Fruit fly (Drosophila melanogaster) whole organism, adult: ENCODE measurements around the gene CG12523.

Experiments used
- CG11617 ChIP-seq: fragments of 200-800 bp; sonication (Bioruptor generic); optimal IDR thresholded peaks from 2 replicates; lab custom pipeline; 2017; ENCODE audit warnings: mild to moderate bottlenecking, missing biosample characterization, missing genetic modification reagents, missing genetic modification characterization
- CG12768 ChIP-seq: fragments of 200-800 bp; sonication (Bioruptor generic); optimal IDR thresholded peaks from 2 replicates; lab custom pipeline; 2017; ENCODE audit warnings: missing biosample characterization, missing genetic modification characterization, mild to moderate bottlenecking, moderate library complexity, missing genetic modification reagents
- CG14711 ChIP-seq: fragments of 200-800 bp; sonication (Bioruptor generic); optimal IDR thresholded peaks from 2 replicates; lab custom pipeline; 2018; ENCODE audit warnings: missing biosample characterization, mild to moderate bottlenecking, missing genetic modification characterization, moderate library complexity
- CG1620 ChIP-seq: fragments of 200-800 bp; sonication (Bioruptor generic); optimal IDR thresholded peaks from 2 replicates; lab custom pipeline; 2016; ENCODE audit warnings: missing biosample characterization, missing genetic modification characterization
- CG33017 ChIP-seq: fragments of 200-800 bp; sonication (Bioruptor generic); optimal IDR thresholded peaks from 2 replicates; lab custom pipeline; 2018; ENCODE audit warnings: missing biosample characterization, mild to moderate bottlenecking, missing genetic modification characterization, moderate library complexity
- CG5204 ChIP-seq: fragments of 200-800 bp; sonication (Bioruptor generic); optimal IDR thresholded peaks from 2 replicates; lab custom pipeline; 2016; ENCODE audit warnings: missing biosample characterization, missing genetic modification characterization
- CG7045 ChIP-seq: fragments of 200-800 bp; sonication (Bioruptor generic); optimal IDR thresholded peaks from 2 replicates; lab custom pipeline; 2017; ENCODE audit warnings: missing biosample characterization, mild to moderate bottlenecking, missing genetic modification characterization
- CG7101 ChIP-seq: fragments of 200-800 bp; sonication (Bioruptor generic); optimal IDR thresholded peaks from 2 replicates; lab custom pipeline; 2018; ENCODE audit warnings: missing biosample characterization, mild to moderate bottlenecking, missing genetic modification characterization, moderate library complexity
- Clk ChIP-seq: fragments of 200-800 bp; sonication (Bioruptor generic); optimal IDR thresholded peaks from 2 replicates; lab custom pipeline; 2017; ENCODE audit warnings: missing biosample characterization, missing genetic modification characterization
- Crg-1 ChIP-seq: fragments of 200-800 bp; sonication (Bioruptor generic); optimal IDR thresholded peaks from 2 replicates; lab custom pipeline; 2016; ENCODE audit warnings: missing biosample characterization, missing genetic modification characterization
- Hr96 ChIP-seq: fragments of 200-800 bp; sonication (Bioruptor generic); optimal IDR thresholded peaks from 2 replicates; lab custom pipeline; 2016; ENCODE audit warnings: missing biosample characterization, missing genetic modification characterization
- Mnt ChIP-seq: fragments of 200-800 bp; sonication (Bioruptor generic); optimal IDR thresholded peaks from 2 replicates; lab custom pipeline; 2016; ENCODE audit warnings: missing biosample characterization, mild to moderate bottlenecking, missing genetic modification characterization
- bab1 ChIP-seq: fragments of 200-800 bp; sonication (Bioruptor generic); optimal IDR thresholded peaks from 3 replicates; lab custom pipeline; 2019; ENCODE audit warnings: missing biosample characterization, mild to moderate bottlenecking, missing genetic modification characterization, moderate library complexity
- cic ChIP-seq: fragments of 200-800 bp; sonication (Bioruptor generic); optimal IDR thresholded peaks from 2 replicates; lab custom pipeline; 2017; ENCODE audit warnings: missing biosample characterization, mild to moderate bottlenecking, missing genetic modification characterization, moderate library complexity
- cnc ChIP-seq, 2 experiments: fragments of >200 bp; optimal IDR thresholded peaks; 2 replicates each; lab custom pipeline; 2017
- kay ChIP-seq: fragments of 200-800 bp; sonication (Bioruptor generic); peaks from one replicate; lab custom pipeline; 2016; ENCODE audit warnings: missing biosample characterization, missing genetic modification characterization, borderline replicate concordance
- ovo ChIP-seq: fragments of 200-800 bp; sonication (Bioruptor generic); optimal IDR thresholded peaks from 2 replicates; lab custom pipeline; 2016; ENCODE audit warnings: missing biosample characterization, missing genetic modification characterization
- pad ChIP-seq: fragments of 200-800 bp; sonication (Bioruptor generic); optimal IDR thresholded peaks from 3 replicates; lab custom pipeline; 2017; ENCODE audit warnings: missing biosample characterization, missing genetic modification characterization, mild to moderate bottlenecking, moderate library complexity, missing genetic modification reagents
- tj ChIP-seq: fragments of 200-800 bp; sonication (Bioruptor generic); optimal IDR thresholded peaks from 3 replicates; lab custom pipeline; 2017; ENCODE audit warnings: missing biosample characterization, mild to moderate bottlenecking, missing genetic modification characterization, moderate library complexity
- toe ChIP-seq: fragments of 200-800 bp; sonication (Bioruptor generic); optimal IDR thresholded peaks from 2 replicates; lab custom pipeline; 2016; ENCODE audit warnings: missing biosample characterization, missing genetic modification characterization

Gene CG12523

DNA sequence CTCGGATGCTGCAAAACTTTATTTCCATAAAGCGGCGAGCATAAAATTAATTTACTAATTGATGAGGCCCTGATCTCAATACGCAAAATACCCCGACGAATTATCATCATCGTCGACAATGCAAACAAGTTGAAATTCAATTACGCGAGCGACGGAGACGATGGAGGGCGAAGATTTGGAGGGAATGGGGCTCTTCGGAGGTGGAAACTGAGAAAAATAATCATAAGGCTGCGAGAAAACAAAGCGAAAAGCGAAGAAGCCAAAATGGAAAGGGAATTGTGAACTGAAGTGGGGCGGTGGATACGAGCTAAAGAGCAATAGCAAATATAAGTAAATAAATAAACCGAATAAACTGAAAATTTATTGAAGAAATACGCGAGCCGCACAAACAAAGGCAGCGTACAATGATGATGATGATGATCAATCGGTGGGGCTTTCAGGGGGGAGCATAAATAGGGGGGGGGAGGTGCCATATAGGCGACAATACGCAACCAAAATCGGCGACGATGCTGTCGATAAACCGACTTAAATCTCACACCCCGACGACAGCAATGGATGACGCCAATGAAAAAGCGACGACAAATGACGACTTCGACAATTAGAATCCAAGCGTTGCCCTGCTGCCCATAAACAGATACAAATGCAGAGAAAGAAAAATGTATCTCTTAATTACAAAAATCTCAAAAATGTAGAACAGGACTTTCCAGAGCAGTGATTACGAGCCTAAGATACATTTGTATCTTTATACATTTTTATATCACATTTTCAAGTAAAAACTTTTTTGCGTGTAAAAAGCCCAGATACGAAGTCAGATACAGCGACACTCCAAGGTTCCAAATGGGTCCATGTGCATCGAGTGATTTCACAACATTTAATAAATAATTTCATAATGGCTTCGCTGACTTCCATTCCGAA lies 37.1 kb downstream of the CG12523 start:
- TF ChIP-seq Mnt (GFP tag; lab: Kevin White, UChicago) = no peak
- peak; percentile 55 for TF ChIP-seq kay (GFP tag; lab: Kevin White, UChicago)

- TF ChIP-seq cnc (optimal IDR thresholded peaks at IDR 0.05; lab: Kevin White, UChicago) = no peak
- no peak for TF ChIP-seq ovo (GFP tag; lab: Kevin White, UChicago)
- no peak for TF ChIP-seq CG1620 (GFP tag; lab: Kevin White, UChicago)
- TF ChIP-seq bab1 (GFP tag; lab: Kevin White, UChicago) = no peak
- no peak for TF ChIP-seq toe (GFP tag; lab: Kevin White, UChicago)
- TF ChIP-seq Clk (GFP tag; lab: Kevin White, UChicago) = no peak
- TF ChIP-seq CG7101 = no peak
- no peak for TF ChIP-seq CG12768 (GFP tag; lab: Kevin White, UChicago)
- no peak for TF ChIP-seq cic
- no peak for TF ChIP-seq CG11617 (GFP tag; lab: Kevin White, UChicago)
Measured at dm6 chr3L:10840867-10841266, 39.9 kb downstream of the CG12523 start.

DNA sequence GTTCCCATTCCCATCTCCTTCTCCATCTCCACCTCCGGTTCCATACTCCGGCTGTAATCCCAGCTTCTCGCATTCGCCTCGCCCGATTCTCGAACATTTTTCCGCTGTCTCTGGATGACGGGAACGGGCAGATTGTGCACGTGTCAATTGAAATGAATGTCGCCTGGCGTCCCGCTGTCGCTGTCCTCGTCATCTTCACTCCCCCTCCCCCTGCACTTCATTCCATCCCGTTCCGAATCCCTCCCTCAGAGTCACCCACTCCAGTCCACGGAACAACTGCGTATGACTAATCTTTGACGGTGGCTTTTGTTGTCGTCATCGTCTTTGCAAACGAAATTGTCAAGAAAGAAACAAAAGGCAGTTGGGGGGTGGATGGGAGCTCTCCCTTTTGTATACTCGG lies 40.9 kb downstream of the CG12523 start:
- TF ChIP-seq cnc (optimal IDR thresholded peaks at IDR 0.05; lab: Kevin White, UChicago) (no peak), Crg-1 (GFP tag; lab: Kevin White, UChicago) (no peak), ovo (GFP tag; lab: Kevin White, UChicago) (no peak), CG33017 (tag; lab: Kevin White, UChicago) (no peak), bab1 (GFP tag; lab: Kevin White, UChicago) (no peak), CG5204 (GFP tag; lab: Kevin White, UChicago) (no peak)

DNA sequence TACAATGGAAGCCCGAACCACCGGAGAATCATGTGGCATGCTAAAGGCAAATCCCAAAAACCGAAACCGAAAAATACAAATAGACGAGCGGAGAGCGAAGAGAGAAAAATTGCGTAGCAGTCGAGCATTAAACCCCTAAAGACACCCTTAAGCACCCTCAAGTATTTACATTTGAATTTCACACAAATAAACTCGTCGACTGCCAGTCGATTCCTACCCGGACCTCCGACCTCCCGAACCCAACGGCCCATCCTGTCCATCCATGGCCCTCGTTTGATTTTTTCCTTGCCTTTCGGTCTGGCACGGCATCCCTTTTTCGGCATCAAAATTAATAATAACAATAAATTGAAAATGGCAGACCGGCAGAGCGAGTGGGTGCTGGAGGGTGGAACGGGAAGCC lies 41.8 kb downstream of the CG12523 start:
- no peak for TF ChIP-seq CG1620 (GFP tag; lab: Kevin White, UChicago)
- no peak for TF ChIP-seq ovo (GFP tag; lab: Kevin White, UChicago)
- TF ChIP-seq Crg-1 (GFP tag; lab: Kevin White, UChicago) = no peak
- TF ChIP-seq CG7045 (GFP tag; lab: Kevin White, UChicago) = no peak

DNA sequence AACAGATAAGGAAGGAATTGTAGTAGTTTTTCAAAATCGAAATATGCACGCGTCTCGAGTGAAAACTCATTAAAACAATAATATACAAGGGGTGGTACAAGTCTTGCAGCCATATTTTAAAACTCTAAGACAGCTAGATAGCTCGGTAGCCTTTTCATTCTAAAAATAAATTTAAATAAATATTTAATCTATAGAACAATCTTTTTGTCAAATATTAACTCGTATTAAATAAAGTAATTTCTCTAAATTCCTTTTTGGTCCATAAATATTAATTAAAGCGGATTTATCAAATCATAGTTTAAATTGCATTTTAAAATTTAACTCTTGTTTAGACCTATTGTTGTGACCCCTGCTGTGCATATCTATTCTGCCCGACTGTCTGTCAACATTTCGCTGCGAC lies 42.3 kb downstream of the CG12523 start:
- TF ChIP-seq CG1620 (GFP tag; lab: Kevin White, UChicago) = no peak
- TF ChIP-seq CG14711 (tag; lab: Kevin White, UChicago) = no peak
- no peak for TF ChIP-seq CG11617 (GFP tag; lab: Kevin White, UChicago)
- TF ChIP-seq tj = no peak
- no peak for TF ChIP-seq CG5204 (GFP tag; lab: Kevin White, UChicago)
- TF ChIP-seq toe (GFP tag; lab: Kevin White, UChicago) = no peak
- no peak for TF ChIP-seq ovo (GFP tag; lab: Kevin White, UChicago)
- no peak for TF ChIP-seq CG7101

dm6 chr3L:10843685-10844084 lies 42.7 kb downstream of the CG12523 start:
- TF ChIP-seq Crg-1 (GFP tag; lab: Kevin White, UChicago) (no peak), CG33017 (tag; lab: Kevin White, UChicago) (no peak), CG1620 (GFP tag; lab: Kevin White, UChicago) (no peak), CG7045 (GFP tag; lab: Kevin White, UChicago) (no peak), tj (no peak), kay (GFP tag; lab: Kevin White, UChicago) (no peak), Hr96 (GFP tag; lab: Kevin White, UChicago) (no peak), CG5204 (GFP tag; lab: Kevin White, UChicago) (no peak)

DNA sequence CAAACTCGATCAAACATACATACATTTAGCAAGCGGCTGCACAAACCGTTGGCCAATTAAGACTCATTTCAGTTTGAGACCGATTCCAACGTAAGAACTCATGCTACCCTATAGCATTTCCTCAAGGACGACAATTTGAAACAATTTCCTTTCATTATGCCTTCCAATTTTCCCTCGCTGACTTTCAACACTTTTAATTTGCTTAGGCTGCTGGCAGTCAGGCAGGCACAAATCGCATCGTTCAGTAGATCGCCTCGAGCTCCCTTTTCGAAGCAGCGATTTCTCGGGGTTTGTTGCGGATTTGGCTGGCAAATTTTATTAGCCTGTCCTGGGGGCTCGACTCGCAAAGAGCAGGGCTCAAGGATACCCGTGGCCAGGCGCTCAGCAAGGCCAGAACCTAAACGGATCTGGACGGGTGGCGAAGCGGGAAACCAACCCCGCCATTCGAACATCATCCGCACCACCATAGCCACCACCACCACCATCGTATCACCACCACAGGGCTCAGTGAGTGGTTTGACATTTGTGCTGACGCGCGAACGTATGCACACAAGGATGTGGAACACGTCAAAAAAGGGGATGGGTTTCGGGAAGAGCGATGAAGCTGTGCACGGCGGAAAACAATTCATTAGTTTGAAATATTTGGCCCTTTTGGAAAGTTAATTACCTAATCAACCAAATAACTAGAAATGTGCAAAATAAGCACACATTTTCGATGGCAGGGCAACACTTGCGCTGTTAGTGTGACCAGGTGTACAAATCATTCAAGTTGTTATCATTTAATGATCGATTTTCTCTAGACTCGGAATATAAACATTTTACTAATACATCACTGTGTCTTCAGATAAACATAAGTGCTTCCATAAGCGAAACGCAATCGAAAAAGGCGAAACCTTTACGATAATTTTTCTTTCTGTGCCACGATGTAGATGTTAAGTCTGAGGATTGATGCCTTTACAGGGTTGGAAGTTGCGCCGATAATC lies 43.8 kb downstream of the CG12523 start:
- TF ChIP-seq CG5204 (GFP tag; lab: Kevin White, UChicago) (no peak), CG7045 (GFP tag; lab: Kevin White, UChicago) (no peak), pad (no peak), toe (GFP tag; lab: Kevin White, UChicago) (no peak), kay (GFP tag; lab: Kevin White, UChicago) (no peak), Hr96 (GFP tag; lab: Kevin White, UChicago) (no peak), Mnt (GFP tag; lab: Kevin White, UChicago) (no peak), Crg-1 (GFP tag; lab: Kevin White, UChicago) (no peak), cic (no peak), tj (no peak), CG7101 (no peak), Clk (GFP tag; lab: Kevin White, UChicago) (no peak), CG11617 (GFP tag; lab: Kevin White, UChicago) (no peak), bab1 (GFP tag; lab: Kevin White, UChicago) (no peak), CG1620 (GFP tag; lab: Kevin White, UChicago) (no peak), CG33017 (tag; lab: Kevin White, UChicago) (no peak), ovo (GFP tag; lab: Kevin White, UChicago) (no peak)
